Worm (Caenorhabditis elegans): ENCODE results near the gene col-169.

- TF ChIP-seq hlh-4 (tag; optimal IDR thresholded peaks at IDR 0.05) (no peak), ama-1 (optimal IDR thresholded peaks at IDR 0.05) (no peak), elt-2 (tag; optimal IDR thresholded peaks at IDR 0.05) (no peak), ztf-4 (tag; optimal IDR thresholded peaks at IDR 0.05) (no peak), jun-1 (tag; optimal IDR thresholded peaks at IDR 0.05) (no peak)
Observed at ce11 chrX:6357772-6358171, 28.8 kb downstream of the col-169 start, which contains the start of gene C03B1.10.

All from whole organism, L1 larva.